Fruit fly (Drosophila melanogaster): ENCODE data around the gene Ubx.

The Ubx gene

DNA sequence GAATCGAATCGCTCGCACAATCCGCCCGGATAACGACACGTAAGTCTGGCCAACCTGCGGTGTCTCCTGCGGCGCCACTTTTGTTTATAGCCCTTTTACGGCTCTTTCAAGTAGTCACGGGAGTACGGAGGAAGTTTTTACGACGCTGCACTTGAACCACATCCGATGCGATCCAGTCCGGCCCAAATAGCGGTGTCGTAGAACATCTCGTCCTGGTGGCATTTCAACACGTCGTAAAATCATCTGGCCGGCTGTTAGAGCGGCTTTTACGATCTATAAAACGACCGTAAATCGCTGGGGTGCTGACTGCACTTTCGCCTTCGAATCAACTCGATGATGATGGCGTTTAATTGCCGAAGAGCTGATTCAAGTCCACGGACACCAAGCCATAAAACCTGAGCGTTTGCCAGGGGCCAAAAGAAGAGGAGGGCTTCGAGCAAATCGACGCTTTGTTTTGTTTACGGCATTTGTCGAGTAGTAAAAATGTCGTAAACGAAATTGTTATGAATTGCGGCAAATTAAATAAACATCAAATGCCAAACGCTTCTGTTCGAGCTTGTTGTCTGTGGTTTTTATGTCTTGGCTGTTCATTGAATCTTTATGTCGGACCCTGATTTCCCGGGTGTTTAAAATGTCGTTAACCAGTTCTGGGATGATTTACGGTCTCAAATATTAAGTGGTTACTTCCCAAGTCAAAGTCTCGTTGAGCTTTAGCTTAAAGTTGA lies 36.6 kb upstream of the Ubx start:
- no peak for TF ChIP-seq toe (GFP tag; optimal IDR thresholded peaks at IDR 0.05)

DNA sequence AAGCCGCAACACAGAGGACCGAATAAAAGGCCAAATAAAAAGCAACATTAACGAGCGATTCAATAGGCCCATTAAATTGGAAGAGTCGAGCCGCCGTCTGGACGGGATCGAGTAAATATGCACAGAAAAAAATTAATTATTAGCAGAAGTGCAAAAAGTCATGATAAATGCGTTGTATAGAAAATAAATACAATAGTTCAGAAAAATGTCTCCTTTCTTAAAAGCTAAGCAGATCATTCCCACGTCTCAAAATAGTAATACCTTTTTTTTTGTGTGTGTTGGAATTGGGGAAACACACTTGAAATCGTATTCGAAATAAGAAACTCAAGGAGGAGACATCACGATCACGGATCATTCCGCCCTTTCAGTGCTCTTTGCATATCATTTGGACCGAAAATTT lies 35.2 kb upstream of the Ubx start:
- TF ChIP-seq pad (GFP tag; optimal IDR thresholded peaks at IDR 0.05): no peak
- TF ChIP-seq CG7101 (tag; optimal IDR thresholded peaks at IDR 0.05): no peak
- no peak for TF ChIP-seq cnc (optimal IDR thresholded peaks at IDR 0.05)
- TF ChIP-seq CG11617 (GFP tag; optimal IDR thresholded peaks at IDR 0.05): no peak
- TF ChIP-seq Mnt (GFP tag; optimal IDR thresholded peaks at IDR 0.05): no peak
- no peak for TF ChIP-seq kay (GFP tag; ENCODE audit: borderline replicate concordance)
- TF ChIP-seq Crg-1 (GFP tag; optimal IDR thresholded peaks at IDR 0.05): no peak
- no peak for TF ChIP-seq CG12768 (GFP tag; optimal IDR thresholded peaks at IDR 0.05)
- TF ChIP-seq bab1 (GFP tag; optimal IDR thresholded peaks at IDR 0.05): no peak

DNA sequence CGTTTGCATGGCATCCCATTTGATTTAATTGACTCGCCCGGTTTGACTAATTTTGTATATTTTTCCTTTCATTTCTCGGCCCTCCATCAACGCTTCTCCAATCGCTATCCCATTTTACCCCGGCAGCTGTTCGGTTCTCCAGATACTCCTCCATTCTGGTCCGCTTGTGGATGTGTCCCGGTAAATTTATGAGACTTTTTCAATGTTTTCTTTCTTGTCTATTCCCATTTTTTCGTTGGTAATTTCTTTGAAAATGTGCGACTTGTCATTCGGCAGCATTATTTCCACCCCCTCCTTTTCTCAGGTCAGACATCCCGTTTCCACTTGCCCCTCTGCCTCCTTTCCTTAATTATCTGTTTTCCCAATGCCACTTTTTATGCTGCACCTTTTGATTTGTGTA lies 31.5 kb upstream of the Ubx start:
- no peak for TF ChIP-seq CG5204 (GFP tag; optimal IDR thresholded peaks at IDR 0.05)
- TF ChIP-seq Clk (GFP tag; optimal IDR thresholded peaks at IDR 0.05): no peak
- TF ChIP-seq cnc (optimal IDR thresholded peaks at IDR 0.05): no peak
- TF ChIP-seq ovo (GFP tag; optimal IDR thresholded peaks at IDR 0.05): no peak
- TF ChIP-seq CG12768 (GFP tag; optimal IDR thresholded peaks at IDR 0.05): no peak
- no peak for TF ChIP-seq CG33017 (tag; optimal IDR thresholded peaks at IDR 0.05)
- no peak for TF ChIP-seq CG1620 (GFP tag; optimal IDR thresholded peaks at IDR 0.05)
- TF ChIP-seq pad (GFP tag; optimal IDR thresholded peaks at IDR 0.05): no peak
- TF ChIP-seq CG7101 (tag; optimal IDR thresholded peaks at IDR 0.05): no peak
- TF ChIP-seq cic (GFP tag; optimal IDR thresholded peaks at IDR 0.05): no peak
- no peak for TF ChIP-seq CG14711 (tag; optimal IDR thresholded peaks at IDR 0.05)
- TF ChIP-seq toe (GFP tag; optimal IDR thresholded peaks at IDR 0.05): no peak
- no peak for TF ChIP-seq kay (GFP tag; ENCODE audit: borderline replicate concordance)
- no peak for TF ChIP-seq CG11617 (GFP tag; optimal IDR thresholded peaks at IDR 0.05)
- no peak for TF ChIP-seq tj (GFP tag; optimal IDR thresholded peaks at IDR 0.05)
- TF ChIP-seq Crg-1 (GFP tag; optimal IDR thresholded peaks at IDR 0.05): no peak
- TF ChIP-seq bab1 (GFP tag; optimal IDR thresholded peaks at IDR 0.05): no peak
- TF ChIP-seq CG7045 (GFP tag; optimal IDR thresholded peaks at IDR 0.05): no peak
- no peak for TF ChIP-seq Hr96 (GFP tag; optimal IDR thresholded peaks at IDR 0.05)
- no peak for TF ChIP-seq Mnt (GFP tag; optimal IDR thresholded peaks at IDR 0.05)

DNA sequence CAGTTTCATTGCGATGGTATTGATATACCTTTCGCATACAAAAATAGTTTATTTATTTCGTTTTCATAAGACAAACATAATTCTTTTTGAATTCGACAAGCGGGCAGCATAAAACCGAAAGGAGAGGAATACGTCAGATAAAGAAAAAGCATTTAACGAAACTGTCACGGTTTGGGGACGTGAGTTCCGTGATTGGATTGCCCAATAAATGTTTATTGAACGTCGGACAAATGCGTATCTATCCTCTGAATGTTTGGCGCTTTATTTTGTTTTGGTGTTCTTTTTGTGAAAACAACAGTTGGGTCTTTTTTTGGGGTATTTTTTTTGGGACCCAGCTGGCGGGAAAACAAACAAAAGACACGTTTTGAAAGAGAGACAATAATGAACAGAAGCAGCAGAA lies 30.9 kb upstream of the Ubx start:
- TF ChIP-seq cic (GFP tag; optimal IDR thresholded peaks at IDR 0.05) (no peak), toe (GFP tag; optimal IDR thresholded peaks at IDR 0.05) (no peak), CG7101 (tag; optimal IDR thresholded peaks at IDR 0.05) (no peak), Mnt (GFP tag; optimal IDR thresholded peaks at IDR 0.05) (no peak)

DNA sequence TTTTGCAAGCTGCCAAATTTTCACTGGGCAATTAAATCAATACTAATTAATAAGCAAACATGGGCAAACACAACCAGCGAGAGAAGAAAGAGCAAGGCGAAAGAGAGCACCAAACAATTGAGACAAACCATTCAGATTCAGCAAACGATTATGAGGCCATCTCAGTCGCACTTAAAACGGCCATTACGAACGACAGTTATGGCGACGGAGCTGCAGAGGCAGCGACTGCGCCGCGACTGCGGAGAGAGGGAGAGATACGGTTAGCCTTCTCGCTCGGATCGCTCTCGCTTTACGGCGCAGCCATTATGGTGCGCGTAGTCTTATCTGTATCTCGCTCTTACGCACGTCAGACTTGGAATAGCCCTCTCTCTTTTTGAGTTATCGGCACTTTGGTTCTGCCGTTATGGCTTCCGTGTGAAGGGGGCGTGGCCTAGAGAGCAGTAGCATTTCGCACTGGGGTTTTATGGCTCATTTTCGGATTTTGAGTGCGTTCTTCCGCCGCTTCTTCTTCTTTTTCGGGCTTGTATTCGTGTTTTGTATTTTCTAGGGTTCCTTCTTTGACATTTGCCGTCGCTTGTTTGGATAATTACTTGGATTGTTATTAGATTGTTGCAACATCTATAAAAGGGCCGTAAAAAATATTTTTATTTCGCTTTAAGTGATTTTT lies 29.8 kb upstream of the Ubx start:
- TF ChIP-seq tj (GFP tag; optimal IDR thresholded peaks at IDR 0.05) (no peak), ovo (GFP tag; optimal IDR thresholded peaks at IDR 0.05) (peak; percentile 73), pad (GFP tag; optimal IDR thresholded peaks at IDR 0.05) (peak; percentile 88)

DNA sequence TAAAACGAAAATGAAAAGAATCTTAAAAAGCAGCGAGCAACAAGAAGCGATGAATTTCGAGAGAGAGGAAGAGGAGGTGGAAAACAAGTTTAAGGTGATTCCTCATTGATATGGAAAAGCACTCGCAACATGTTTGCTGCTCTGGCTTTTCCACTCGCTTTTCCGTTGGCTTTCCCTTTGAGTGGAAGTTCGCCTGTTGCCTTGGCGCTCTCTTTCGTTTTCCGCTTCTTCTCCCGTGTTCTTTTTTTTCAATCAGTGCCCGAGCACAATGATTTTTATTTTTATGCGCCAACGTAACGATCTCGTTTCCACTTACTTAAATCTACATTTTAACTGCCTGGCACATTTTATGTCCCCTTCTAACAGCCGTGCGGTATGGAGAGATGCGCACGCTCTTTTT lies 29.2 kb upstream of the Ubx start:
- no peak for TF ChIP-seq Crg-1 (GFP tag; optimal IDR thresholded peaks at IDR 0.05)
- TF ChIP-seq CG14711 (tag; optimal IDR thresholded peaks at IDR 0.05): no peak
- TF ChIP-seq pad (GFP tag; optimal IDR thresholded peaks at IDR 0.05): no peak
- no peak for TF ChIP-seq CG7101 (tag; optimal IDR thresholded peaks at IDR 0.05)
- no peak for TF ChIP-seq Hr96 (GFP tag; optimal IDR thresholded peaks at IDR 0.05)
- no peak for TF ChIP-seq CG5204 (GFP tag; optimal IDR thresholded peaks at IDR 0.05)
- TF ChIP-seq cnc (optimal IDR thresholded peaks at IDR 0.05): no peak
- TF ChIP-seq cic (GFP tag; optimal IDR thresholded peaks at IDR 0.05): no peak
- TF ChIP-seq CG12768 (GFP tag; optimal IDR thresholded peaks at IDR 0.05): no peak
- TF ChIP-seq Mnt (GFP tag; optimal IDR thresholded peaks at IDR 0.05): no peak
- no peak for TF ChIP-seq CG33017 (tag; optimal IDR thresholded peaks at IDR 0.05)
- no peak for TF ChIP-seq tj (GFP tag; optimal IDR thresholded peaks at IDR 0.05)
- no peak for TF ChIP-seq CG7045 (GFP tag; optimal IDR thresholded peaks at IDR 0.05)
- TF ChIP-seq Clk (GFP tag; optimal IDR thresholded peaks at IDR 0.05): no peak
- no peak for TF ChIP-seq CG11617 (GFP tag; optimal IDR thresholded peaks at IDR 0.05)
- no peak for TF ChIP-seq CG1620 (GFP tag; optimal IDR thresholded peaks at IDR 0.05)
- TF ChIP-seq toe (GFP tag; optimal IDR thresholded peaks at IDR 0.05): no peak
- TF ChIP-seq bab1 (GFP tag; optimal IDR thresholded peaks at IDR 0.05): no peak
- TF ChIP-seq kay (GFP tag; ENCODE audit: borderline replicate concordance): no peak
- no peak for TF ChIP-seq ovo (GFP tag; optimal IDR thresholded peaks at IDR 0.05)

DNA sequence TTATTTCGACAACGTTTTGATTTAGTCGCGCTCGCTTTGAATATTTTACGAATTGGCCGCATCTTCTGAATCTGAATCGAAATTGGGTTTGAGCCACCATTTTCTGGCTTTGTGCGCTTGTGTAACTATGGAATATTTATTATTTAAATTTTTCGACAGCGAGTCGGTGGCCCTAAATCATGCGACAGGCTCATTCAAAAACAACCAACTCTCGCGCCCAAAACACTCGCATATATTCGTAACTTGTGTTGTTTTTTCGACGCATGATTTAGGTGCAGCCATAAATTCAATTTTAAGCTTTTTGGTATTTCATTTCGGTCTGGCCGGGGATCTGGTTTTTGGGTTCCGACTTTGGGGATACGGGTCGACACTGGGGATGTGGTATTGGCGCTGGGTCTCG lies 20.6 kb upstream of the Ubx start:
- TF ChIP-seq toe (GFP tag; optimal IDR thresholded peaks at IDR 0.05): no peak
- TF ChIP-seq CG33017 (tag; optimal IDR thresholded peaks at IDR 0.05): no peak
- no peak for TF ChIP-seq Crg-1 (GFP tag; optimal IDR thresholded peaks at IDR 0.05)
- no peak for TF ChIP-seq cnc (optimal IDR thresholded peaks at IDR 0.05)
- TF ChIP-seq CG7045 (GFP tag; optimal IDR thresholded peaks at IDR 0.05): no peak
- no peak for TF ChIP-seq CG14711 (tag; optimal IDR thresholded peaks at IDR 0.05)
- TF ChIP-seq bab1 (GFP tag; optimal IDR thresholded peaks at IDR 0.05): no peak
- TF ChIP-seq CG12768 (GFP tag; optimal IDR thresholded peaks at IDR 0.05): no peak
- TF ChIP-seq Clk (GFP tag; optimal IDR thresholded peaks at IDR 0.05): no peak
- no peak for TF ChIP-seq CG7101 (tag; optimal IDR thresholded peaks at IDR 0.05)
- TF ChIP-seq CG11617 (GFP tag; optimal IDR thresholded peaks at IDR 0.05): no peak
- TF ChIP-seq tj (GFP tag; optimal IDR thresholded peaks at IDR 0.05): no peak
- no peak for TF ChIP-seq CG1620 (GFP tag; optimal IDR thresholded peaks at IDR 0.05)
- TF ChIP-seq cic (GFP tag; optimal IDR thresholded peaks at IDR 0.05): no peak
